Worm (Caenorhabditis elegans): ENCODE measurements around the gene srw-38.

ce11 chrV:19794931-19795330 lies 41.3 kb upstream of the srw-38 start, which contains the start of gene M162.7:
- TF ChIP-seq ztf-11 (tag; optimal IDR thresholded peaks at IDR 0.05) (no peak), ceh-82 (tag; optimal IDR thresholded peaks at IDR 0.05) (no peak), zip-4 (GFP tag; optimal IDR thresholded peaks at IDR 0.05) (no peak), nhr-12 (tag; optimal IDR thresholded peaks at IDR 0.05) (no peak), unc-62 (GFP tag; optimal IDR thresholded peaks at IDR 0.05) (no peak), nhr-237 (tag; optimal IDR thresholded peaks at IDR 0.05) (no peak), blmp-1 (tag; optimal IDR thresholded peaks at IDR 0.05) (no peak), dpl-1 (GFP tag; optimal IDR thresholded peaks at IDR 0.05) (no peak), nhr-76 (tag; optimal IDR thresholded peaks at IDR 0.05) (no peak), lin-13 (GFP tag; optimal IDR thresholded peaks at IDR 0.05) (no peak), snu-23 (GFP tag; optimal IDR thresholded peaks at IDR 0.05) (no peak), mef-2 (tag; optimal IDR thresholded peaks at IDR 0.05) (no peak)

All from whole organism, L1 larva.